Worm (Caenorhabditis elegans) whole organism, L3 larva: ENCODE data around the gene rnp-5.

Experiments
- nhr-25 ChIP-seq: sonication (generic microtip); optimal IDR thresholded peaks from 2 replicates; lab custom pipeline; 2017; ENCODE audit warnings: missing biosample characterization, missing genetic modification characterization
- pqm-1 ChIP-seq: fragments of 150-350 bp; optimal IDR thresholded peaks from 2 replicates; lab custom pipeline; 2017; ENCODE audit warnings: missing biosample characterization, missing genetic modification characterization, inconsistent platforms
- skn-1 ChIP-seq: fragments of 150-350 bp; optimal IDR thresholded peaks from 2 replicates; lab custom pipeline; 2014; ENCODE audit warnings: missing biosample characterization, missing genetic modification characterization

DNA sequence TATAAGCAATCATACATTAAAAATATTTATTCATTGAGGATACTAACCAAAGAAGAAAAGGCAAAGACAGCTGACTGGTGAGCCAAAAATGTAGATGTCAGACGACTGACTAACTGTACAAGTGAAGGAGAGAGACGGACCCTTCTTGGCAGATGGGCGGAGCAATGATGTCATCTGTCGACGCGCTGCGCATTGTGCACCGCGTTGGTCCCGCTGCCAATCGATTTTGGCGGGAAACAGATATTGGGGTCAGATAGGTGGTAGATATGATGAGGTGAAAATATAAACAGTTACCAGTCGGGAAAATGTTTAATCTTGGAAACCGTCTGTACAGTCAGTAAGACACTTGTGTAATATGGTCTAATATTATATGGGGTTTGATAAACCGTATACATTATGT, 16.2 kb upstream of the rnp-5 start, which contains the start of gene T24C4.2:
- TF ChIP-seq nhr-25 (no peak), skn-1 (tag; lab: Kevin White, UChicago) (no peak), pqm-1 (tag; lab: Kevin White, UChicago) (no peak)
